Fruit fly (Drosophila melanogaster) whole organism, prepupa: ENCODE measurements around the gene CG13126.

Experiments used
- Blimp-1 ChIP-seq: fragments of 200-800 bp; sonication (Bioruptor generic); optimal IDR thresholded peaks from 3 replicates; lab custom pipeline; 2017; ENCODE audit warnings: missing biosample characterization, missing genetic modification characterization, mild to moderate bottlenecking, moderate library complexity, missing genetic modification reagents
- CG10631 ChIP-seq: fragments of 200-800 bp; sonication (Bioruptor generic); optimal IDR thresholded peaks from 2 replicates; lab custom pipeline; 2016; ENCODE audit warnings: missing biosample characterization, missing genetic modification characterization
- CG10669 ChIP-seq: fragments of 200-800 bp; sonication (Bioruptor generic); optimal IDR thresholded peaks from 3 replicates; lab custom pipeline; 2018; ENCODE audit warnings: missing biosample characterization, mild to moderate bottlenecking, missing genetic modification characterization, moderate library complexity
- CG11294 ChIP-seq: fragments of 200-800 bp; sonication (Bioruptor generic); IDR thresholded peaks from 2 replicates; pipeline ENCODE4 v1.3.6; 2022; ENCODE audit warnings: missing biosample characterization, missing genetic modification characterization
- CG1621 ChIP-seq: fragments of 200-800 bp; sonication (Bioruptor generic); optimal IDR thresholded peaks from 3 replicates; lab custom pipeline; 2018; ENCODE audit warnings: missing biosample characterization, mild to moderate bottlenecking, missing genetic modification characterization
- CG16779 ChIP-seq: fragments of 200-800 bp; sonication (Bioruptor generic); optimal IDR thresholded peaks from 3 replicates; lab custom pipeline; 2017; ENCODE audit warnings: missing biosample characterization, mild to moderate bottlenecking, missing genetic modification characterization
- CG3032 ChIP-seq: fragments of 200-800 bp; optimal IDR thresholded peaks from 2 replicates; lab custom pipeline; 2019; ENCODE audit warnings: missing biosample characterization, mild to moderate bottlenecking, missing genetic modification characterization, moderate library complexity
- CG31627 ChIP-seq: fragments of 200-800 bp; sonication (Bioruptor generic); optimal IDR thresholded peaks from 3 replicates; lab custom pipeline; 2016; ENCODE audit warnings: missing biosample characterization, missing genetic modification characterization
- CG32006 ChIP-seq: fragments of 200-800 bp; sonication (Bioruptor generic); optimal IDR thresholded peaks from 3 replicates; lab custom pipeline; 2017; ENCODE audit warnings: missing biosample characterization, mild to moderate bottlenecking, missing genetic modification characterization
- CG3919 ChIP-seq: fragments of 200-800 bp; sonication (Bioruptor generic); optimal IDR thresholded peaks from 3 replicates; lab custom pipeline; 2016; ENCODE audit warnings: missing biosample characterization, missing genetic modification characterization
- CG4318 ChIP-seq: fragments of 200-800 bp; sonication (Bioruptor generic); optimal IDR thresholded peaks from 3 replicates; lab custom pipeline; 2017; ENCODE audit warnings: missing biosample characterization, mild to moderate bottlenecking, missing genetic modification characterization
- CG6276 ChIP-seq: fragments of 200-800 bp; sonication (Bioruptor generic); optimal IDR thresholded peaks from 2 replicates; lab custom pipeline; 2017; ENCODE audit warnings: missing biosample characterization, mild to moderate bottlenecking, missing genetic modification characterization
- CG6854 ChIP-seq: fragments of 200-800 bp; sonication (Bioruptor generic); optimal IDR thresholded peaks from 2 replicates; lab custom pipeline; 2017; ENCODE audit warnings: missing biosample characterization, mild to moderate bottlenecking, missing genetic modification characterization
- CG8119 ChIP-seq: fragments of 200-800 bp; sonication (Bioruptor generic); IDR thresholded peaks from 3 replicates; pipeline ENCODE4 v1.3.6; 2022; ENCODE audit warnings: missing biosample characterization, missing genetic modification characterization
- CG8319 ChIP-seq: fragments of 200-800 bp; sonication (Bioruptor generic); optimal IDR thresholded peaks from 3 replicates; lab custom pipeline; 2016; ENCODE audit warnings: missing biosample characterization, missing genetic modification characterization
- CG8632 ChIP-seq: fragments of 200-800 bp; sonication (Bioruptor generic); optimal IDR thresholded peaks from 3 replicates; lab custom pipeline; 2016; ENCODE audit warnings: missing biosample characterization, missing genetic modification characterization
- CG9139 ChIP-seq: fragments of 200-800 bp; sonication (Bioruptor generic); optimal IDR thresholded peaks from 3 replicates; lab custom pipeline; 2017; ENCODE audit warnings: missing biosample characterization, mild to moderate bottlenecking, missing genetic modification characterization
- Eip78C ChIP-seq: fragments of 200-800 bp; sonication (Bioruptor generic); peaks from one replicate; lab custom pipeline; 2016; ENCODE audit warnings: missing biosample characterization, missing genetic modification characterization
- Ets96B ChIP-seq: fragments of 200-800 bp; optimal IDR thresholded peaks from 2 replicates; lab custom pipeline; 2019; ENCODE audit warnings: missing biosample characterization, mild to moderate bottlenecking, missing genetic modification characterization, moderate library complexity
- Gug ChIP-seq: fragments of 200-800 bp; sonication (Bioruptor generic); IDR thresholded peaks from 2 replicates; pipeline ENCODE4 v1.3.6; 2022; ENCODE audit warnings: missing biosample characterization, missing genetic modification characterization
- Hr38 ChIP-seq: sonication (Bioruptor generic); optimal IDR thresholded peaks from 2 replicates; lab custom pipeline; 2016; ENCODE audit warnings: missing biosample characterization, missing genetic modification characterization
- Hr39 ChIP-seq: fragments of 200-800 bp; sonication (Bioruptor generic); optimal IDR thresholded peaks from 2 replicates; lab custom pipeline; 2016; ENCODE audit warnings: missing biosample characterization, missing genetic modification characterization
- OdsH ChIP-seq: fragments of 200-800 bp; sonication (Bioruptor generic); optimal IDR thresholded peaks from 3 replicates; lab custom pipeline; 2016; ENCODE audit warnings: missing biosample characterization, missing genetic modification characterization
- Sox102F ChIP-seq: fragments of 200-800 bp; sonication (Bioruptor generic); optimal IDR thresholded peaks from 2 replicates; lab custom pipeline; 2016; ENCODE audit warnings: missing biosample characterization, mild to moderate bottlenecking, missing genetic modification characterization
- Sox15 ChIP-seq: fragments of 200-800 bp; sonication (Bioruptor generic); optimal IDR thresholded peaks from 3 replicates; lab custom pipeline; 2016; ENCODE audit warnings: missing biosample characterization, missing genetic modification characterization
- acj6 ChIP-seq: fragments of 200-800 bp; sonication (Bioruptor generic); optimal IDR thresholded peaks from 3 replicates; lab custom pipeline; 2016; ENCODE audit warnings: missing biosample characterization, missing genetic modification characterization
- dac ChIP-seq: fragments of 200-800 bp; sonication (Bioruptor generic); optimal IDR thresholded peaks from 2 replicates; lab custom pipeline; 2017; ENCODE audit warnings: missing biosample characterization, mild to moderate bottlenecking, missing genetic modification characterization
- esn ChIP-seq: fragments of 200-800 bp; sonication (Bioruptor generic); optimal IDR thresholded peaks from 2 replicates; lab custom pipeline; 2016; ENCODE audit warnings: missing biosample characterization, mild to moderate bottlenecking, missing genetic modification characterization, moderate library complexity
- fd59A ChIP-seq: fragments of 200-800 bp; sonication (Bioruptor generic); optimal IDR thresholded peaks from 2 replicates; lab custom pipeline; 2017; ENCODE audit warnings: missing biosample characterization, mild to moderate bottlenecking, missing genetic modification characterization, missing genetic modification reagents
- fd85E ChIP-seq: fragments of 200-800 bp; sonication (Bioruptor generic); optimal IDR thresholded peaks from 3 replicates; lab custom pipeline; 2016; ENCODE audit warnings: missing biosample characterization, missing genetic modification characterization
- lz ChIP-seq: fragments of 200-800 bp; sonication (Bioruptor generic); optimal IDR thresholded peaks from 3 replicates; lab custom pipeline; 2016; ENCODE audit warnings: missing biosample characterization, missing genetic modification characterization
- net ChIP-seq: fragments of 200-800 bp; sonication (Bioruptor generic); optimal IDR thresholded peaks from 3 replicates; lab custom pipeline; 2016; ENCODE audit warnings: missing biosample characterization, missing genetic modification characterization
- pdm3 ChIP-seq: fragments of 200-800 bp; sonication (Bioruptor generic); optimal IDR thresholded peaks from 3 replicates; lab custom pipeline; 2016; ENCODE audit warnings: missing biosample characterization, missing genetic modification characterization
- spab ChIP-seq: fragments of 200-800 bp; sonication (Bioruptor generic); optimal IDR thresholded peaks from 2 replicates; lab custom pipeline; 2017; ENCODE audit warnings: missing biosample characterization, mild to moderate bottlenecking, missing genetic modification characterization, missing genetic modification reagents
- ss ChIP-seq, 2 experiments: fragments of 200-800 bp; sonication (Bioruptor generic); optimal IDR thresholded peaks; 2 replicates in 1 of 2; 3 replicates in 1 of 2; lab custom pipeline; 2017 to 2018; ENCODE audit warnings: mild to moderate bottlenecking in 2 of 2, missing biosample characterization in 2 of 2, missing genetic modification characterization in 2 of 2, moderate library complexity in 1 of 2
- topi ChIP-seq: fragments of 200-800 bp; sonication (Bioruptor generic); optimal IDR thresholded peaks from 3 replicates; lab custom pipeline; 2016; ENCODE audit warnings: missing biosample characterization, missing genetic modification characterization
- vri ChIP-seq: fragments of 200-800 bp; sonication (Bioruptor generic); optimal IDR thresholded peaks from 3 replicates; lab custom pipeline; 2016; ENCODE audit warnings: missing biosample characterization, mild to moderate bottlenecking, missing genetic modification characterization

CG13126 gene

DNA sequence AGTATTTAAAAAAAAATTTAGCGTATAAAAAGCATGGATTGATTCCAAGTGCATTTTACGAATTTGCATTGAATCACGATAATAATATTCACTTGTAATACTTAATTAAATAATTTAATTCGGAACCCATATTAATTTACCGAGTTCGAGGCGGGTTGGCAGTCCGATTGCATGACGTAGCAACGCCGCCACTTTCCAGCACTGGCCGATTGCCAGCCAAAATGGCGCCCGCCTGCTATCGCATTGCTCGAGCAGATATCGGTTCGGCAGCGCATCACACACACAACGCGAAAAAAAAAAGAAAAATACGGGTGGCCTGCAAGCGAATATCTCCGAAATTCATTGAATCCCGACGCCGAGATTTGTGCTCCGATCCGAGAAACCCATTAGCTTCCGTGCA is 49.6 kb upstream of the CG13126 start, which contains the start of gene Ndf (continued):
- TF ChIP-seq Eip78C (GFP tag; lab: Kevin White, UChicago) (peak; percentile 73), CG11294 (no peak), CG3032 (peak; percentile 49), CG32006 (GFP tag; lab: Kevin White, UChicago) (no peak), CG3919 (peak; percentile 59), fd59A (GFP tag; lab: Kevin White, UChicago) (peak; percentile 33), CG4318 (GFP tag; lab: Kevin White, UChicago) (no peak), CG1621 (tag; lab: Kevin White, UChicago) (peak; percentile 50), CG8632 (GFP tag; lab: Kevin White, UChicago) (peak; percentile 8), esn (GFP tag; lab: Kevin White, UChicago) (peak; percentile 58), CG6854 (GFP tag; lab: Kevin White, UChicago) (no peak), CG10669 (GFP tag; lab: Kevin White, UChicago) (peak; percentile 6), CG8119 (GFP tag; lab: Robert Waterston, UW) (0 out of 3 replicates have a peak, but pooled peaks have one; percentile 16)
- TF ChIP-seq, all 60 proteins: peak for 41

DNA sequence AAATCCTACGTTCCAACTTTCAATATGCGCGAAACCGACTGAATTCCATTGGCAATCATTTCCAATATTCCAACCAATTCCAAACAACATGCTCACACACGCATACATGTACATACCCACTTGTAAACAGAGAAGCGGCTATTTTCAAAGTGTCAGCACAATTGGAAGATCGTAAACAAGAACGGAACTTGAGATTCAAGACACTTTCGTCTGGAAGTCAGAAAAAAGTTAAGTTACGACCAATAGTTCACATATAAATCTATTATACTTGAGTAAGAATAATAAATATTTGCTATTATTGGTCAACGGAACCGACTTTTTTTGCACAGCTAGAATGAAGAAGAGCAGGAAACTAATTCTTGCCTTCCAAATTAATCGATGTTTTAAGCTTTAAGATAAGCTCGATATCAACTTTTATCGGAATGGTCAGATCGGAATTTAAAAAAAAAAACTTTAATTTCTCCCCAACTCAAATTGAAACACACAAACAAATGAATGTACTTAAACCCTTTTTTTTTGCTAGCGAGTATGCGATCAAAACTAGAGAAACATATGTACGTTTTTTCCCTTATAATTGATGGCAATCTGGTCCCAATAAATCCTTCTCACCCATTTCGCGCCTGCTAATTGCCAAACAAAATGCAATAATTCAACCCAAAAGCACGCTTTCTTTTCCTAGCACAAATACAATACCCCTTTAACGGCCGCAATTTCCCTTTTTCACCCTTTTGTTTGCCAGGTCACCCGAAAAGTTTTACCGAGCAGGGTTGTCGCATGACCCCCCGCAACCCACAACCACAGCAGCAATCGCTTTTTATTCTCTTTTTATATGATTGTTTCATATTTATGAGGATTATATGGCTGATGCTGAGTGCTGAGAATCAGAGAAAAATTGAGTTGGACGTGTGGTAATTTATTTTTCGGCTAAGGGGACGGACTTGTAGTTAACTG is 48.7 kb upstream of the CG13126 start, which contains the start of the genes CG31875 and SoYb:
Gene CG31875, minus strand, starts transcription at position 329 of the 951 bp plus-strand sequence.
Gene SoYb, minus strand, starts transcription at position 329 of the 951 bp plus-strand sequence.
- no peak for TF ChIP-seq ss (GFP tag; optimal IDR thresholded peaks at IDR 0.05; lab: Kevin White, UChicago)
- TF ChIP-seq Eip78C (GFP tag; lab: Kevin White, UChicago), result peak; percentile 21

DNA sequence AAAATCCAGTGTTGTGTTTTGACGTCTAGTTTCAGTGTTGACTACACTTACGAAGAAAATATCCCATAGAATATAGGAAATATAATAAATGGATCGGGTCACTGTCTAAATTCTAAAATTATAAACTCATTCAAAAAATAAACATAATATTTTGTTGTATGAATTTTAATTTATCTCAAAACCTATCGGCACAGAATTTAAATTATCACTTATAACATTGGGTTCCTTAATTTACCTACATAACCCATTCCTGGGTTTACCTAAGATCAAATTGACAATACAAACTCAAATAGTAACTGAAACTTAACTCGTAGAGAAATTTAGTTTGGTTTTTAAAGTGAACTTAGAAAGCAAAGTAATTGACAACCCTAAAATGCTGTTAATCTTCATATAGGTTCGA is 42.6 kb upstream of the CG13126 start:
- TF ChIP-seq CG6276 (no peak), Eip78C (GFP tag; lab: Kevin White, UChicago) (no peak), esn (GFP tag; lab: Kevin White, UChicago) (peak; percentile 16), CG31627 (GFP tag; lab: Kevin White, UChicago) (no peak)
- TF ChIP-seq, all 60 proteins: peak for 1

DNA sequence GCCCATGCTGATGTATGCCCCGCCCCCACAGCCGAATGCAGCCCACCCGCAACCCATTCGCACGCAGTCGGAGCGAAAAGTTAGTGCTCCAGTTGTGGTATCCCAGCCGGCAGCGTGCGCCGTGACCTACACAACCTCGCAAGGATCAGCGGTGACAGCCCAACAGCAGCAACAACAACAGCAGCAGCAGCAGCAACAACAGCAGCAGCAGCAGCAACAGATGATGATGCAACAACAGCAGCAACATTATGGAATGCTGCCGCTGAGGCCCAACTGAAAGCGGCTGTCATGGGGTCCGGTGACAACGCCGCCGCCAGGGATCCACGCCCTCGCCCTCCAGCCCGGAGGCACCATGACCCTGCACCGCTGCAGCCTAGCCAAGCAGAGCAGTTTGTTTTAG is 40.4 kb upstream of the CG13126 start:
- TF ChIP-seq esn (GFP tag; lab: Kevin White, UChicago), result no peak
- no peak for TF ChIP-seq ss (GFP tag; optimal IDR thresholded peaks at IDR 0.05; lab: Kevin White, UChicago)
- TF ChIP-seq CG3032, result no peak
- no peak for TF ChIP-seq Blimp-1 (GFP tag; lab: Kevin White, UChicago)
- TF ChIP-seq spab (GFP tag; lab: Kevin White, UChicago), result no peak
- TF ChIP-seq Sox102F (GFP tag; lab: Kevin White, UChicago), result no peak
- TF ChIP-seq pdm3 (GFP tag; lab: Kevin White, UChicago), result no peak
- no peak for TF ChIP-seq Gug (GFP tag; lab: Robert Waterston, UW)
- TF ChIP-seq Ets96B, result no peak
- no peak for TF ChIP-seq CG4318 (GFP tag; lab: Kevin White, UChicago)
- TF ChIP-seq fd59A (GFP tag; lab: Kevin White, UChicago), result no peak
- no peak for TF ChIP-seq Eip78C (GFP tag; lab: Kevin White, UChicago)
- TF ChIP-seq vri, result no peak
- no peak for TF ChIP-seq Sox15
- no peak for TF ChIP-seq CG9139 (GFP tag; lab: Kevin White, UChicago)

DNA sequence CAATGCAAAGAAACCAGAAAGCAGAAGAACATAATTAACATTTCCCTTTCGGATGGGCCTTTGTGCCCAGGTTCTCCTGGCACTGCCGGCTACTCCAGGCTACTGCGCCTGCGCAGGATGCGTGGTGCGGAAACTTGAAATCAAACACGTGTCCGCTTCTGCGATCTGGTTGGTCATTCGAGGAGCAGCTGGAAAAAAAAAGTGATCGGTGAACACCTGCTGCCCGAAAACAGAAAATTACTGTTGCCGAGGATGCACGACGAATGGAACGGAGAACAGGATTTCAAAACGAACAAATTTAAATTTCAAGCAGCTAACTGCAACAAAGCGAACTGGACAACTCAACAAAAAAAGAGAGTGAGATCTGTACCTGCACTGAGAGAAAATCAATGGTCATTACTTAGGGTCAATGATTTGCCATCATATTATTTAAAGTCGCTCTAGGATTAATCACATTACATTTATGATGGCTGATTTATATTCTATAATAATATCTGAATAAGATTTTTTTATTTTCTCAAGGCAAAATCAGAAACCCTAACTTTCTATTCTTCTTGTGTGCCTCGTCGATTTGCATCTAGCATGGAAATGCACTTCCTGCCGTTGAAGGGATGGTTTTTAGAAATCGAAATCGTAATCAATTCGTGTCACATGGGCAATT is 36.0 kb upstream of the CG13126 start:
- TF ChIP-seq Hr39 (GFP tag; lab: Kevin White, UChicago) (peak; percentile 30), CG8119 (GFP tag; lab: Robert Waterston, UW) (no peak), ss (GFP tag; optimal IDR thresholded peaks at IDR 0.05; lab: Kevin White, UChicago) (peak; percentile 16 to 22), CG10631 (peak; percentile 2), Gug (GFP tag; lab: Robert Waterston, UW) (no peak), topi (GFP tag; lab: Kevin White, UChicago) (peak; percentile 65), dac (no peak), esn (GFP tag; lab: Kevin White, UChicago) (peak; percentile 71), CG3919 (peak; percentile 55), CG8319 (GFP tag; lab: Kevin White, UChicago) (no peak), Blimp-1 (GFP tag; lab: Kevin White, UChicago) (peak; percentile 71), lz (GFP tag; lab: Kevin White, UChicago) (peak; percentile 56), fd85E (GFP tag; lab: Kevin White, UChicago) (no peak), CG3032 (peak; percentile 41), Eip78C (GFP tag; lab: Kevin White, UChicago) (peak; percentile 88), acj6 (GFP tag; lab: Kevin White, UChicago) (peak; percentile 62), CG1621 (tag; lab: Kevin White, UChicago) (no peak), CG11294 (no peak), Hr38 (GFP tag; lab: Kevin White, UChicago) (no peak), net (GFP tag; lab: Kevin White, UChicago) (peak; percentile 27), CG16779 (no peak), CG32006 (GFP tag; lab: Kevin White, UChicago) (no peak), CG10669 (GFP tag; lab: Kevin White, UChicago) (peak; percentile 32), OdsH (GFP tag; lab: Kevin White, UChicago) (peak; percentile 38), pdm3 (GFP tag; lab: Kevin White, UChicago) (peak; percentile 9)
